Fruit fly (Drosophila melanogaster): ENCODE results near the gene CG17129.

Gene CG17129

dm6 chr3L:711839-712553, 31.9 kb upstream of the CG17129 start, which contains the start of gene CG13896 (continued):
- peak; percentile 80 for TF ChIP-seq nmo (GFP tag; optimal IDR thresholded peaks at IDR 0.05)
- TF ChIP-seq CG3407 (GFP tag; optimal IDR thresholded peaks at IDR 0.05): peak; percentile 62
- peak; percentile 36 for TF ChIP-seq nerfin-1 (tag; optimal IDR thresholded peaks at IDR 0.05)
- peak; percentile 84 for TF ChIP-seq CG30431 (GFP tag; optimal IDR thresholded peaks at IDR 0.05)
- TF ChIP-seq Dek (tag; optimal IDR thresholded peaks at IDR 0.05): peak; percentile 89
- peak; percentile 76 for TF ChIP-seq CG14014 (GFP tag; IDR thresholded peaks at IDR 0.05)
- peak; percentile 90 for TF ChIP-seq CG14667 (GFP tag; IDR thresholded peaks at IDR 0.05)
- peak; percentile 76 for TF ChIP-seq CG10654 (GFP tag; optimal IDR thresholded peaks at IDR 0.05)
- TF ChIP-seq CG12659 (GFP tag; optimal IDR thresholded peaks at IDR 0.05): peak; percentile 87
- TF ChIP-seq CG9932 (GFP tag; IDR thresholded peaks at IDR 0.05): peak; percentile 92
- TF ChIP-seq knrl (GFP tag; IDR thresholded peaks at IDR 0.05; ENCODE audit: partially characterized antibody): peak; percentile 74
- TF ChIP-seq CG31224 (GFP tag; IDR thresholded peaks at IDR 0.05): peak; percentile 59
- TF ChIP-seq CG15696 (tag; optimal IDR thresholded peaks at IDR 0.05): peak; percentile 86
- peak; percentile 71 for TF ChIP-seq luna (GFP tag; optimal IDR thresholded peaks at IDR 0.05)
- peak; percentile 66 for TF ChIP-seq CG12219 (GFP tag; optimal IDR thresholded peaks at IDR 0.05)
- peak; percentile 71 for TF ChIP-seq CG2875 (GFP tag; optimal IDR thresholded peaks at IDR 0.05)
- TF ChIP-seq Myb (GFP tag; optimal IDR thresholded peaks at IDR 0.05): peak; percentile 76
- peak; percentile 93 for TF ChIP-seq Mrtf (GFP tag; IDR thresholded peaks at IDR 0.05)
- peak; percentile 82 for TF ChIP-seq CG2116 (GFP tag; optimal IDR thresholded peaks at IDR 0.05)
- peak; percentile 96 for TF ChIP-seq Lhr (GFP tag; optimal IDR thresholded peaks at IDR 0.05)
- TF ChIP-seq Camta (GFP tag; optimal IDR thresholded peaks at IDR 0.05): peak; percentile 89
- TF ChIP-seq CG30403 (GFP tag; optimal IDR thresholded peaks at IDR 0.05): peak; percentile 95
- TF ChIP-seq chinmo (GFP tag; IDR thresholded peaks at IDR 0.05; ENCODE audit: partially characterized antibody): no peak
- peak; percentile 80 for TF ChIP-seq CG15514 (GFP tag; optimal IDR thresholded peaks at IDR 0.05)
- peak; percentile 83 for TF ChIP-seq CG31441 (GFP tag; IDR thresholded peaks at IDR 0.05)
- TF ChIP-seq ewg (GFP tag; optimal IDR thresholded peaks at IDR 0.05): peak; percentile 65
- TF ChIP-seq CG1024 (GFP tag; IDR thresholded peaks at IDR 0.05): peak; percentile 77
- TF ChIP-seq ab (GFP tag; optimal IDR thresholded peaks at IDR 0.05): peak; percentile 88
- TF ChIP-seq CG10565 (GFP tag; optimal IDR thresholded peaks at IDR 0.05): peak; percentile 61
- peak; percentile 95 for TF ChIP-seq CG32532 (GFP tag; IDR thresholded peaks at IDR 0.05)
- TF ChIP-seq D (optimal IDR thresholded peaks at IDR 0.05): no peak
- TF ChIP-seq D (GFP tag; optimal IDR thresholded peaks at IDR 0.05): peak; percentile 73
- peak; percentile 91 for TF ChIP-seq NC2β (GFP tag; optimal IDR thresholded peaks at IDR 0.05)
- peak; percentile 72 for TF ChIP-seq dmrt11E (tag; optimal IDR thresholded peaks at IDR 0.05)
- peak; percentile 69; the same call in 2 of the 3 replicates for TF ChIP-seq so (GFP tag; IDR thresholded peaks at IDR 0.05)
- TF ChIP-seq Dip3 (GFP tag; optimal IDR thresholded peaks at IDR 0.05): peak; percentile 82
- peak; percentile 92 for TF ChIP-seq lilli (GFP tag; optimal IDR thresholded peaks at IDR 0.05)
- peak; percentile 83 for TF ChIP-seq onecut (GFP tag; IDR thresholded peaks at IDR 0.05)
- peak; percentile 22 for TF ChIP-seq TFAM (GFP tag; optimal IDR thresholded peaks at IDR 0.05)
- TF ChIP-seq CG18599 (GFP tag; optimal IDR thresholded peaks at IDR 0.05): peak; percentile 82
- TF ChIP-seq chm (GFP tag; IDR thresholded peaks at IDR 0.05): peak; percentile 86
- TF ChIP-seq CG14860 (GFP tag; IDR thresholded peaks at IDR 0.05; ENCODE audit: partially characterized antibody): peak; percentile 60; the same call in 1 of the 3 replicates
- peak; percentile 80 for TF ChIP-seq mirr (GFP tag; optimal IDR thresholded peaks at IDR 0.05)
- TF ChIP-seq oc (tag; optimal IDR thresholded peaks at IDR 0.05): no peak
- peak; percentile 80 for TF ChIP-seq CG18619 (GFP tag; optimal IDR thresholded peaks at IDR 0.05)
- TF ChIP-seq NK7.1 (GFP tag; optimal IDR thresholded peaks at IDR 0.05): peak; percentile 57
- peak; percentile 66 for TF ChIP-seq crc (GFP tag; optimal IDR thresholded peaks at IDR 0.05)
- TF ChIP-seq CG4617 (GFP tag; optimal IDR thresholded peaks at IDR 0.05; ENCODE audit: borderline replicate concordance): peak; percentile 79
- peak; percentile 83 for TF ChIP-seq da (GFP tag; optimal IDR thresholded peaks at IDR 0.05)
